Fruit fly (Drosophila melanogaster): ENCODE results near the gene CG3281.

CG3281 gene

dm6 chr3R:11962739-11963214 is at the start of gene CG3281, which contains the start of gene aurA:
TSS of gene CG3281 (minus strand) at chr3R:11962805.
TSS of gene aurA (plus strand) at chr3R:11963124.
- no peak for TF ChIP-seq CG4707 (GFP tag; optimal IDR thresholded peaks at IDR 0.05)
- TF ChIP-seq CG7271 (tag; optimal IDR thresholded peaks at IDR 0.05): peak; percentile 49
- peak; percentile 26 for TF ChIP-seq D19B (GFP tag; optimal IDR thresholded peaks at IDR 0.05)
- TF ChIP-seq Hr39 (optimal IDR thresholded peaks at IDR 0.05): no peak
- peak; percentile 62 for TF ChIP-seq lbe (GFP tag; optimal IDR thresholded peaks at IDR 0.05)
- peak; percentile 71 for TF ChIP-seq Dad (GFP tag; optimal IDR thresholded peaks at IDR 0.05)
- TF ChIP-seq CG6254 (GFP tag; optimal IDR thresholded peaks at IDR 0.05): no peak
- TF ChIP-seq E2f1 (GFP tag; IDR thresholded peaks at IDR 0.05): peak; percentile 38
- peak; percentile 74 for TF ChIP-seq CG8944 (GFP tag; optimal IDR thresholded peaks at IDR 0.05)
- TF ChIP-seq CG32772 (GFP tag; IDR thresholded peaks at IDR 0.05): 0 out of 2 replicates have a peak, but pooled peaks have one; percentile 31
- TF ChIP-seq dm (GFP tag; optimal IDR thresholded peaks at IDR 0.05): peak; percentile 49
- peak; percentile 65 for TF ChIP-seq nerfin-1 (tag; optimal IDR thresholded peaks at IDR 0.05)
- TF ChIP-seq CG3995 (GFP tag; optimal IDR thresholded peaks at IDR 0.05): peak; percentile 99
- TF ChIP-seq so (GFP tag; IDR thresholded peaks at IDR 0.05): no peak
- TF ChIP-seq CG12236 (GFP tag; optimal IDR thresholded peaks at IDR 0.05): peak; percentile 20
- TF ChIP-seq vfl (GFP tag; optimal IDR thresholded peaks at IDR 0.05): peak; percentile 67
- TF ChIP-seq ase (GFP tag; IDR thresholded peaks at IDR 0.05): peak; percentile 32; the same call in 1 of the 3 replicates
- peak; percentile 73 for TF ChIP-seq sd (tag; optimal IDR thresholded peaks at IDR 0.05)
- peak; percentile 53 for TF ChIP-seq CG18476 (GFP tag; optimal IDR thresholded peaks at IDR 0.05)
- peak; percentile 9 for TF ChIP-seq CG9437 (GFP tag; optimal IDR thresholded peaks at IDR 0.05)
- no peak for TF ChIP-seq CG15011 (GFP tag; optimal IDR thresholded peaks at IDR 0.05)
- TF ChIP-seq CG10274 (GFP tag; optimal IDR thresholded peaks at IDR 0.05): no peak
- TF ChIP-seq B-H1 (GFP tag; IDR thresholded peaks at IDR 0.05): no peak
- no peak for TF ChIP-seq otp (GFP tag; IDR thresholded peaks at IDR 0.05)
- peak; percentile 68 for TF ChIP-seq YL-1 (GFP tag; optimal IDR thresholded peaks at IDR 0.05)
- TF ChIP-seq B-H2 (GFP tag; optimal IDR thresholded peaks at IDR 0.05): peak; percentile 58
- no peak for TF ChIP-seq dan (GFP tag; IDR thresholded peaks at IDR 0.05)
- TF ChIP-seq pb (GFP tag; optimal IDR thresholded peaks at IDR 0.05): peak; percentile 10
- no peak for TF ChIP-seq gcm2 (GFP tag; optimal IDR thresholded peaks at IDR 0.05)
- TF ChIP-seq Ada2b (GFP tag; IDR thresholded peaks at IDR 0.05): no peak; the same call in 1 of the 2 replicates
- TF ChIP-seq CG11247 (GFP tag; IDR thresholded peaks at IDR 0.05): peak; percentile 55
- TF ChIP-seq gt (GFP tag; IDR thresholded peaks at IDR 0.05): no peak
- TF ChIP-seq Vsx1 (GFP tag; optimal IDR thresholded peaks at IDR 0.05): peak; percentile 39
- TF ChIP-seq repo (GFP tag; optimal IDR thresholded peaks at IDR 0.05): no peak
- no peak for TF ChIP-seq CG3726 (GFP tag; IDR thresholded peaks at IDR 0.05)
- no peak for TF ChIP-seq CG14965 (GFP tag; optimal IDR thresholded peaks at IDR 0.05; ENCODE audit: borderline replicate concordance)
- no peak for TF ChIP-seq hth (optimal IDR thresholded peaks at IDR 0.05)
- TF ChIP-seq lilli (GFP tag; optimal IDR thresholded peaks at IDR 0.05): peak; percentile 79
- peak; percentile 87 for TF ChIP-seq jumu (GFP tag; optimal IDR thresholded peaks at IDR 0.05)
- TF ChIP-seq CG17912 (GFP tag; optimal IDR thresholded peaks at IDR 0.05): no peak
- peak; percentile 38 for TF ChIP-seq CG8089 (GFP tag; optimal IDR thresholded peaks at IDR 0.05)
- no peak for TF ChIP-seq Gsc (GFP tag; IDR thresholded peaks at IDR 0.05)
- peak; percentile 75 for TF ChIP-seq twi (tag; optimal IDR thresholded peaks at IDR 0.05)
- TF ChIP-seq CG3163 (GFP tag; optimal IDR thresholded peaks at IDR 0.05): peak; percentile 48
- peak; percentile 61 for TF ChIP-seq Meics (GFP tag; optimal IDR thresholded peaks at IDR 0.05)
- no peak for TF ChIP-seq CG6854 (GFP tag; optimal IDR thresholded peaks at IDR 0.05)
- TF ChIP-seq bsh (GFP tag; optimal IDR thresholded peaks at IDR 0.05): peak in 1 of 2 experiments; percentile 54
- no peak for TF ChIP-seq CkIIα-i1 (GFP tag; IDR thresholded peaks at IDR 0.05)
- no peak for TF ChIP-seq CG15073 (GFP tag; optimal IDR thresholded peaks at IDR 0.05)
- peak; percentile 97 for TF ChIP-seq sens (GFP tag)
- no peak for TF ChIP-seq CG1529 (GFP tag; optimal IDR thresholded peaks at IDR 0.05)
- TF ChIP-seq sens-2 (GFP tag; IDR thresholded peaks at IDR 0.05): no peak
- peak; percentile 48 for TF ChIP-seq yki (optimal IDR thresholded peaks at IDR 0.05)
